Fruit fly (Drosophila melanogaster) whole organism, embryonic: ENCODE measurements around the gene CG6983.

ENCODE experiments used
- ATbp ChIP-seq: fragments of 200-800 bp; sonication (Bioruptor generic); optimal IDR thresholded peaks from 2 replicates; lab custom pipeline; 2017; ENCODE audit warnings: missing biosample characterization, mild to moderate bottlenecking, missing genetic modification characterization, missing genetic modification reagents
- CG10462 ChIP-seq: fragments of 200-800 bp; sonication (Bioruptor generic); optimal IDR thresholded peaks from 2 replicates; lab custom pipeline; 2016; ENCODE audit warnings: missing biosample characterization, missing genetic modification characterization
- CG10654 ChIP-seq: fragments of 200-800 bp; sonication (Bioruptor generic); optimal IDR thresholded peaks from 2 replicates; lab custom pipeline; 2016; ENCODE audit warnings: missing biosample characterization, missing genetic modification characterization
- CG12104 ChIP-seq: fragments of 200-800 bp; sonication (Bioruptor generic); optimal IDR thresholded peaks from 3 replicates; lab custom pipeline; 2016; ENCODE audit warnings: missing biosample characterization, missing genetic modification characterization
- CG12769 ChIP-seq: fragments of 200-800 bp; sonication (Bioruptor generic); optimal IDR thresholded peaks from 2 replicates; lab custom pipeline; 2019; ENCODE audit warnings: missing biosample characterization, mild to moderate bottlenecking, missing genetic modification characterization, moderate library complexity
- CG13123 ChIP-seq: fragments of 200-800 bp; sonication (Bioruptor generic); optimal IDR thresholded peaks from 2 replicates; lab custom pipeline; 2016; ENCODE audit warnings: missing biosample characterization, missing genetic modification characterization
- CG13287 ChIP-seq: fragments of 200-800 bp; sonication (Bioruptor generic); IDR thresholded peaks from 2 replicates; pipeline ENCODE4 v1.3.6; 2022; ENCODE audit warnings: missing biosample characterization, missing genetic modification characterization; ENCODE audit not compliant: partially characterized antibody
- CG14965 ChIP-seq: fragments of 200-800 bp; sonication (Bioruptor generic); optimal IDR thresholded peaks from 2 replicates; lab custom pipeline; 2016; ENCODE audit warnings: missing biosample characterization, missing genetic modification characterization, borderline replicate concordance
- CG15269 ChIP-seq: fragments of 200-800 bp; sonication (Bioruptor generic); optimal IDR thresholded peaks from 2 replicates; lab custom pipeline; 2018; ENCODE audit warnings: missing biosample characterization, mild to moderate bottlenecking, missing genetic modification characterization, moderate library complexity
- CG17802 ChIP-seq: fragments of 200-800 bp; sonication (Bioruptor generic); optimal IDR thresholded peaks from 2 replicates; lab custom pipeline; 2018; ENCODE audit warnings: missing biosample characterization, mild to moderate bottlenecking, missing genetic modification characterization, moderate library complexity
- CG1792 ChIP-seq: fragments of 200-800 bp; sonication (Bioruptor generic); optimal IDR thresholded peaks from 2 replicates; lab custom pipeline; 2016; ENCODE audit warnings: missing biosample characterization, missing genetic modification characterization
- CG18599 ChIP-seq: fragments of 200-800 bp; sonication (Bioruptor generic); optimal IDR thresholded peaks from 3 replicates; lab custom pipeline; 2017; ENCODE audit warnings: missing biosample characterization, missing genetic modification characterization, mild to moderate bottlenecking, moderate library complexity, missing genetic modification reagents
- CG18764 ChIP-seq: fragments of 200-800 bp; sonication (Bioruptor generic); optimal IDR thresholded peaks from 3 replicates; lab custom pipeline; 2016; ENCODE audit warnings: missing biosample characterization, missing genetic modification characterization
- CG2678 ChIP-seq: fragments of 200-800 bp; sonication (Bioruptor generic); optimal IDR thresholded peaks from 3 replicates; lab custom pipeline; 2019; ENCODE audit warnings: missing biosample characterization, mild to moderate bottlenecking, missing genetic modification characterization, moderate library complexity
- CG30431 ChIP-seq: fragments of 200-800 bp; sonication (Bioruptor generic); optimal IDR thresholded peaks from 2 replicates; lab custom pipeline; 2017; ENCODE audit warnings: missing biosample characterization, missing genetic modification characterization
- CG31224 ChIP-seq: fragments of 200-800 bp; sonication (Bioruptor generic); IDR thresholded peaks from 2 replicates; pipeline ENCODE4 v1.3.6; 2022; ENCODE audit warnings: missing biosample characterization, missing genetic modification characterization
- CG6654 ChIP-seq: fragments of 200-800 bp; sonication (Bioruptor generic); optimal IDR thresholded peaks from 2 replicates; lab custom pipeline; 2017; ENCODE audit warnings: missing biosample characterization, mild to moderate bottlenecking, missing genetic modification characterization
- CG8359 ChIP-seq: fragments of 200-800 bp; sonication (Bioruptor generic); optimal IDR thresholded peaks from 2 replicates; lab custom pipeline; 2017; ENCODE audit warnings: missing biosample characterization, mild to moderate bottlenecking, missing genetic modification characterization, borderline replicate concordance
- CG8478 ChIP-seq: fragments of >200 bp; optimal IDR thresholded peaks from 2 replicates; lab custom pipeline; 2018
- CG9876 ChIP-seq: fragments of 200-800 bp; sonication (Bioruptor generic); optimal IDR thresholded peaks from 2 replicates; lab custom pipeline; 2016; ENCODE audit warnings: missing biosample characterization, missing genetic modification characterization
- CG9932 ChIP-seq: fragments of 200-800 bp; sonication (Bioruptor generic); IDR thresholded peaks from 2 replicates; pipeline ENCODE4 v1.3.6; 2022; ENCODE audit warnings: missing biosample characterization, missing genetic modification characterization
- Doc2 ChIP-seq: fragments of 200-800 bp; sonication (Bioruptor generic); IDR thresholded peaks from 2 replicates; pipeline ENCODE4 v1.3.6; 2022; ENCODE audit warnings: missing biosample characterization, missing genetic modification characterization
- Eip74EF ChIP-seq, 2 experiments: fragments of 200-800 bp in 1 of 2; fragments of >200 bp in 1 of 2; sonication (Bioruptor generic) in 1 of 2; optimal IDR thresholded peaks; 2 replicates each; lab custom pipeline; 2017 to 2019; ENCODE audit warnings: missing biosample characterization in 2 of 2, missing genetic modification characterization in 2 of 2, mild to moderate bottlenecking in 1 of 2, moderate library complexity in 1 of 2
- HmgD ChIP-seq: fragments of 200-800 bp; sonication (Bioruptor generic); optimal IDR thresholded peaks from 3 replicates; lab custom pipeline; 2016; ENCODE audit warnings: missing biosample characterization, missing genetic modification characterization
- Hr39 ChIP-seq: fragments of >200 bp; optimal IDR thresholded peaks from 2 replicates; lab custom pipeline; 2017
- Lpt ChIP-seq: fragments of >200 bp; optimal IDR thresholded peaks from 2 replicates; lab custom pipeline; 2018; ENCODE audit warnings: missing biosample characterization, missing genetic modification characterization
- MTF-1 ChIP-seq: fragments of 200-800 bp; sonication (Bioruptor generic); optimal IDR thresholded peaks from 2 replicates; lab custom pipeline; 2018; ENCODE audit warnings: missing biosample characterization, mild to moderate bottlenecking, missing genetic modification characterization, borderline replicate concordance
- Ssrp ChIP-seq: fragments of 200-800 bp; sonication (Bioruptor generic); optimal IDR thresholded peaks from 2 replicates; lab custom pipeline; 2018; ENCODE audit warnings: missing biosample characterization, mild to moderate bottlenecking, missing genetic modification characterization, moderate library complexity
- Usf ChIP-seq: fragments of 200-800 bp; sonication (Bioruptor generic); optimal IDR thresholded peaks from 2 replicates; lab custom pipeline; 2017; ENCODE audit warnings: missing genotype, missing biosample characterization, missing genetic modification characterization
- az2 ChIP-seq: fragments of 200-800 bp; sonication (Bioruptor generic); optimal IDR thresholded peaks from 3 replicates; lab custom pipeline; 2016; ENCODE audit warnings: missing biosample characterization, missing genetic modification characterization
- btn ChIP-seq: fragments of 200-800 bp; sonication (Bioruptor generic); optimal IDR thresholded peaks from 2 replicates; lab custom pipeline; 2016; ENCODE audit warnings: missing biosample characterization, missing genetic modification characterization
- cad ChIP-seq: fragments of >200 bp; optimal IDR thresholded peaks from 2 replicates; lab custom pipeline; 2017; ENCODE audit warnings: missing biosample characterization, missing genetic modification characterization
- crol ChIP-seq: fragments of 200-800 bp; sonication (Bioruptor generic); IDR thresholded peaks from 2 replicates; pipeline ENCODE4 v1.3.6; 2022; ENCODE audit warnings: missing biosample characterization, missing genetic modification characterization
- dmrt11E ChIP-seq: fragments of 200-800 bp; sonication (Bioruptor generic); optimal IDR thresholded peaks from 3 replicates; lab custom pipeline; 2018; ENCODE audit warnings: missing biosample characterization, mild to moderate bottlenecking, missing genetic modification characterization, moderate library complexity
- ftz-f1 ChIP-seq: fragments of 200-800 bp; sonication (Bioruptor generic); optimal IDR thresholded peaks from 2 replicates; lab custom pipeline; 2016; ENCODE audit warnings: missing biosample characterization, missing genetic modification characterization
- gce ChIP-seq: fragments of 200-800 bp; sonication (Bioruptor generic); IDR thresholded peaks from 3 replicates; pipeline ENCODE4 v1.3.6; 2022; ENCODE audit warnings: missing biosample characterization, missing genetic modification characterization
- gcm2 ChIP-seq: fragments of 200-800 bp; sonication (Bioruptor generic); optimal IDR thresholded peaks from 2 replicates; lab custom pipeline; 2016; ENCODE audit warnings: missing biosample characterization, missing genetic modification characterization
- grau ChIP-seq: fragments of 200-800 bp; optimal IDR thresholded peaks from 3 replicates; lab custom pipeline; 2019; ENCODE audit warnings: missing biosample characterization, mild to moderate bottlenecking, missing genetic modification characterization, moderate library complexity
- kah ChIP-seq: fragments of 200-800 bp; sonication (Bioruptor generic); optimal IDR thresholded peaks from 2 replicates; lab custom pipeline; 2018; ENCODE audit warnings: missing biosample characterization, mild to moderate bottlenecking, missing genetic modification characterization
- mld ChIP-seq: fragments of 200-800 bp; sonication (Bioruptor generic); IDR thresholded peaks from 3 replicates; pipeline ENCODE4 v1.3.6; 2022; ENCODE audit warnings: missing biosample characterization, missing genetic modification characterization; ENCODE audit not compliant: partially characterized antibody
- nerfin-2 ChIP-seq: fragments of 200-800 bp; sonication (Bioruptor generic); IDR thresholded peaks from 2 replicates; pipeline ENCODE4 v1.3.6; 2022; ENCODE audit warnings: missing biosample characterization, missing genetic modification characterization; ENCODE audit not compliant: partially characterized antibody
- phol ChIP-seq: fragments of 200-800 bp; sonication (Bioruptor generic); optimal IDR thresholded peaks from 3 replicates; lab custom pipeline; 2018; ENCODE audit warnings: missing biosample characterization, mild to moderate bottlenecking, missing genetic modification characterization, moderate library complexity
- ranshi ChIP-seq: fragments of 200-800 bp; sonication (Bioruptor generic); IDR thresholded peaks from 2 replicates; pipeline ENCODE4 v1.3.6; 2022; ENCODE audit warnings: missing biosample characterization, missing genetic modification characterization
- sqz ChIP-seq: fragments of 200-800 bp; sonication (Bioruptor generic); optimal IDR thresholded peaks from 3 replicates; lab custom pipeline; 2018; ENCODE audit warnings: missing biosample characterization, mild to moderate bottlenecking, missing genetic modification characterization
- tap ChIP-seq: fragments of 200-800 bp; optimal IDR thresholded peaks from 3 replicates; lab custom pipeline; 2019; ENCODE audit warnings: missing biosample characterization, mild to moderate bottlenecking, missing genetic modification characterization, moderate library complexity
- tll ChIP-seq, 2 experiments: fragments of 200-800 bp in 1 of 2; fragments of >200 bp in 1 of 2; sonication (Bioruptor generic) in 1 of 2; optimal IDR thresholded peaks; 2 replicates each; lab custom pipeline; 2017 to 2019; ENCODE audit warnings: missing biosample characterization in 2 of 2, missing genetic modification characterization in 2 of 2, mild to moderate bottlenecking in 1 of 2, moderate library complexity in 1 of 2
- tna ChIP-seq: fragments of 200-800 bp; sonication (Bioruptor generic); IDR thresholded peaks from 2 replicates; pipeline ENCODE4 v1.3.6; 2022; ENCODE audit warnings: missing biosample characterization, missing genetic modification characterization; ENCODE audit not compliant: partially characterized antibody
- tx ChIP-seq: fragments of 200-800 bp; sonication (Bioruptor generic); optimal IDR thresholded peaks from 2 replicates; lab custom pipeline; 2016; ENCODE audit warnings: missing biosample characterization, missing genetic modification characterization
- vnd ChIP-seq: fragments of 200-800 bp; sonication (Bioruptor generic); IDR thresholded peaks from 3 replicates; pipeline ENCODE4 v1.3.6; 2022; ENCODE audit warnings: missing biosample characterization, missing genetic modification characterization; ENCODE audit not compliant: partially characterized antibody

The CG6983 gene

dm6 chr3L:8449800-8450690 lies 868 bp upstream of the CG6983 start, which contains the start of gene Gug (continued):
- TF ChIP-seq CG18599 (GFP tag; lab: Kevin White, UChicago), result peak; percentile 13
- no peak for TF ChIP-seq CG6654
- TF ChIP-seq ftz-f1 (GFP tag; lab: Kevin White, UChicago), result no peak
- peak; percentile 12 for TF ChIP-seq CG9932 (GFP tag; lab: Robert Waterston, UW)
- TF ChIP-seq Doc2 (GFP tag; lab: Robert Waterston, UW), result no peak
- TF ChIP-seq Ssrp (tag; lab: Kevin White, UChicago), result no peak
- TF ChIP-seq phol (tag; lab: Kevin White, UChicago), result peak; percentile 98
- TF ChIP-seq Hr39 (lab: Kevin White, UChicago), result no peak
- no peak for TF ChIP-seq CG15269 (tag; lab: Kevin White, UChicago)
- TF ChIP-seq CG12104 (GFP tag; lab: Kevin White, UChicago), result no peak
- no peak for TF ChIP-seq tx (GFP tag; lab: Kevin White, UChicago)
- TF ChIP-seq gce (GFP tag; lab: Robert Waterston, UW), result no peak
- peak; percentile 94 for TF ChIP-seq CG8478
- no peak for TF ChIP-seq vnd (GFP tag; lab: Robert Waterston, UW)
- TF ChIP-seq CG10654 (GFP tag; lab: Kevin White, UChicago), result no peak
- TF ChIP-seq gcm2, result no peak
- no peak for TF ChIP-seq CG9876 (GFP tag; lab: Kevin White, UChicago)
- TF ChIP-seq ATbp (GFP tag; lab: Kevin White, UChicago), result no peak
- no peak for TF ChIP-seq CG1792 (GFP tag; lab: Kevin White, UChicago)
- no peak for TF ChIP-seq az2 (GFP tag; lab: Kevin White, UChicago)
- TF ChIP-seq nerfin-2 (GFP tag; lab: Robert Waterston, UW), result no peak
- TF ChIP-seq Usf (GFP tag; lab: Kevin White, UChicago), result no peak
- no peak for TF ChIP-seq tap (tag; lab: Kevin White, UChicago)
- no peak for TF ChIP-seq btn (GFP tag; lab: Kevin White, UChicago)
- no peak for TF ChIP-seq mld (GFP tag; lab: Robert Waterston, UW)
- 0 out of 2 replicates have a peak, but pooled peaks have one; percentile 6 for TF ChIP-seq crol
- TF ChIP-seq cad (GFP tag; lab: Kevin White, UChicago), result peak; percentile 1
- TF ChIP-seq tll (GFP tag; optimal IDR thresholded peaks at IDR 0.05; lab: Kevin White, UChicago), result no peak
- TF ChIP-seq CG13287 (GFP tag; lab: Robert Waterston, UW), result no peak; the same call in 1 of the 2 replicates
- no peak for TF ChIP-seq CG17802 (tag; lab: Kevin White, UChicago)
- no peak for TF ChIP-seq CG13123 (GFP tag; lab: Kevin White, UChicago)
- TF ChIP-seq CG30431 (GFP tag; lab: Kevin White, UChicago), result no peak
- TF ChIP-seq Lpt (GFP tag; lab: Kevin White, UChicago), result no peak
- no peak for TF ChIP-seq CG14965 (GFP tag; lab: Kevin White, UChicago)
- no peak for TF ChIP-seq MTF-1 (GFP tag; lab: Kevin White, UChicago)
- peak; percentile 98 for TF ChIP-seq sqz (GFP tag; lab: Kevin White, UChicago)
- no peak for TF ChIP-seq dmrt11E (tag; lab: Kevin White, UChicago)
- peak; percentile 4 for TF ChIP-seq grau (tag; lab: Kevin White, UChicago)
- TF ChIP-seq CG18764 (GFP tag; lab: Kevin White, UChicago), result no peak
- no peak for TF ChIP-seq kah (GFP tag; lab: Kevin White, UChicago)
- no peak for TF ChIP-seq Eip74EF (GFP tag; optimal IDR thresholded peaks at IDR 0.05; lab: Kevin White, UChicago)
- no peak for TF ChIP-seq CG12769
- TF ChIP-seq CG2678 (tag; lab: Kevin White, UChicago), result no peak
- TF ChIP-seq tna (GFP tag; lab: Robert Waterston, UW), result no peak
- TF ChIP-seq HmgD (GFP tag; lab: Kevin White, UChicago), result no peak
- TF ChIP-seq CG8359 (GFP tag; lab: Kevin White, UChicago), result no peak
- TF ChIP-seq CG31224 (GFP tag; lab: Robert Waterston, UW), result no peak
- TF ChIP-seq ranshi (GFP tag; lab: Robert Waterston, UW), result peak; percentile 39; the same call in 1 of the 2 replicates
- no peak for TF ChIP-seq CG10462
